Fruit fly (Drosophila melanogaster): ENCODE measurements around the gene GstO2.
A peak's percentile ranks its signal among the peaks of the same experiment; 100 is the strongest.

dm6 chr3L:8525691-8526421 lies 2.6 kb upstream of the GstO2 start:
- TF ChIP-seq CG13204 (GFP tag; optimal IDR thresholded peaks at IDR 0.05) (no peak), CG17806 (tag; optimal IDR thresholded peaks at IDR 0.05) (no peak), CG34367 (tag; optimal IDR thresholded peaks at IDR 0.05) (no peak), D1 (tag; optimal IDR thresholded peaks at IDR 0.05) (peak; percentile 8), CG12605 (GFP tag; IDR thresholded peaks at IDR 0.05) (no peak), CG4496 (GFP tag; IDR thresholded peaks at IDR 0.05) (no peak)
